Fruit fly (Drosophila melanogaster): ENCODE data around the gene CG9368.

CG9368 gene

dm6 chr3L:19575650-19576049 is 25.8 kb upstream of the CG9368 start (continued):
- TF ChIP-seq CG8290 (GFP tag; optimal IDR thresholded peaks at IDR 0.05), result peak; percentile 4
- TF ChIP-seq CG8290 (tag; optimal IDR thresholded peaks at IDR 0.05), result peak in 1 of 2 experiments; percentile 59
- peak; percentile 30 for TF ChIP-seq CG18262 (tag; optimal IDR thresholded peaks at IDR 0.05)
- no peak for TF ChIP-seq Taf1 (GFP tag; IDR thresholded peaks at IDR 0.05)
- no peak for TF ChIP-seq stwl (tag; optimal IDR thresholded peaks at IDR 0.05)
- no peak for TF ChIP-seq Myb (GFP tag; optimal IDR thresholded peaks at IDR 0.05)
- TF ChIP-seq CG5180 (GFP tag; optimal IDR thresholded peaks at IDR 0.05), result no peak
- peak; percentile 68 for TF ChIP-seq CG3407 (GFP tag; optimal IDR thresholded peaks at IDR 0.05)
- TF ChIP-seq H2.0 (GFP tag; IDR thresholded peaks at IDR 0.05), result peak; percentile 33; the same call in 1 of the 2 replicates
- TF ChIP-seq CG1832 (GFP tag; optimal IDR thresholded peaks at IDR 0.05), result no peak
- TF ChIP-seq HHEX (GFP tag; optimal IDR thresholded peaks at IDR 0.05), result peak; percentile 43
- TF ChIP-seq CG12942 (GFP tag; optimal IDR thresholded peaks at IDR 0.05), result no peak
- TF ChIP-seq CG15011 (GFP tag; optimal IDR thresholded peaks at IDR 0.05), result no peak
- no peak for TF ChIP-seq Dll (GFP tag; IDR thresholded peaks at IDR 0.05; ENCODE audit: partially characterized antibody)
- no peak for TF ChIP-seq fu2 (GFP tag; optimal IDR thresholded peaks at IDR 0.05)
- peak; percentile 22 for TF ChIP-seq Mad (GFP tag; optimal IDR thresholded peaks at IDR 0.05)
- no peak for TF ChIP-seq Atf-2 (GFP tag; optimal IDR thresholded peaks at IDR 0.05)
- TF ChIP-seq CG1233 (GFP tag; optimal IDR thresholded peaks at IDR 0.05), result peak; percentile 46
- no peak for TF ChIP-seq CG3163 (GFP tag; optimal IDR thresholded peaks at IDR 0.05)
- peak; percentile 86 for TF ChIP-seq fd64A (GFP tag; optimal IDR thresholded peaks at IDR 0.05)
- TF ChIP-seq Dad (GFP tag; optimal IDR thresholded peaks at IDR 0.05), result no peak
- no peak for TF ChIP-seq nerfin-2 (GFP tag; IDR thresholded peaks at IDR 0.05; ENCODE audit: partially characterized antibody)
- no peak for TF ChIP-seq sim (GFP tag; IDR thresholded peaks at IDR 0.05)
- no peak for TF ChIP-seq BEAF-32 (GFP tag; optimal IDR thresholded peaks at IDR 0.05)
- TF ChIP-seq HLH4C (GFP tag; IDR thresholded peaks at IDR 0.05; ENCODE audit: partially characterized antibody), result no peak
- TF ChIP-seq bigmax (GFP tag; optimal IDR thresholded peaks at IDR 0.05), result no peak
- no peak for TF ChIP-seq tx (GFP tag; optimal IDR thresholded peaks at IDR 0.05)
- TF ChIP-seq lmd (GFP tag; IDR thresholded peaks at IDR 0.05), result no peak
- TF ChIP-seq hbn (GFP tag; IDR thresholded peaks at IDR 0.05; ENCODE audit: partially characterized antibody), result no peak
- TF ChIP-seq tll (GFP tag; optimal IDR thresholded peaks at IDR 0.05), result no peak
- TF ChIP-seq sna (GFP tag; IDR thresholded peaks at IDR 0.05; ENCODE audit: partially characterized antibody), result no peak
- no peak for TF ChIP-seq CG9876 (GFP tag; optimal IDR thresholded peaks at IDR 0.05)
- TF ChIP-seq fd3F (GFP tag; optimal IDR thresholded peaks at IDR 0.05), result no peak
- no peak for TF ChIP-seq cas (GFP tag; IDR thresholded peaks at IDR 0.05)
- TF ChIP-seq CG13894 (tag; optimal IDR thresholded peaks at IDR 0.05), result no peak

dm6 chr3L:19579346-19579745 is 22.1 kb upstream of the CG9368 start:
- TF ChIP-seq CG12299 (tag; optimal IDR thresholded peaks at IDR 0.05) (no peak), CkIIα-i1 (GFP tag; IDR thresholded peaks at IDR 0.05) (no peak), ind (GFP tag; optimal IDR thresholded peaks at IDR 0.05) (no peak), CG7372 (GFP tag; IDR thresholded peaks at IDR 0.05) (no peak), Scr (GFP tag; IDR thresholded peaks at IDR 0.05; ENCODE audit: partially characterized antibody) (no peak), CG8281 (tag; optimal IDR thresholded peaks at IDR 0.05) (peak; percentile 98), Ets65A (GFP tag) (peak; percentile 16), Rfx (GFP tag; IDR thresholded peaks at IDR 0.05) (no peak), H2.0 (GFP tag; IDR thresholded peaks at IDR 0.05) (no peak), cwo (GFP tag; optimal IDR thresholded peaks at IDR 0.05) (no peak), CG17912 (GFP tag; optimal IDR thresholded peaks at IDR 0.05) (no peak)
